Worm (Caenorhabditis elegans): ENCODE results near the gene srz-100.

DNA sequence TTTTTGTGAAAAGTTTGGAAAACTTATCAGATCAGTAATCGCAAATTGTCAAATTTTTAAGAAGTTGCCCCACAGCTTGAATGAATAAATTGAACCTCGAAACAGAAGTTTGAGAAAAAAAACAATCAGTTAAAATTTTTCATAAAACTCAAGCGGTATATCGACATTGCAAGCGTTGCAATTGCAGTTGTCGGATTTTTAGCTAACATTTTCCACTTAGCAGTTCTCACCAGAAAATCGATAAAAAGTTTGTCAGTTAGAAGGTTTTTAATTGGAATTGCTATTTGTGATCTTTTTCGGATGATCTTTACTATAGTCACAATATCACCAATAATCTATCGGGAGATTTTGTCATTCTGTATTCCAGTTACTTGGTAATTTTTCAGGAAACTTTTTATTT, 46.0 kb upstream of the srz-100 start, which contains the start of gene srw-43:
- TF ChIP-seq F13H6.1 (tag; optimal IDR thresholded peaks at IDR 0.05) (no peak), dve-1 (tag; optimal IDR thresholded peaks at IDR 0.05) (no peak), ceh-19 (GFP tag; optimal IDR thresholded peaks at IDR 0.05) (no peak), nfya-1 (tag; optimal IDR thresholded peaks at IDR 0.05) (no peak), pax-1 (tag; optimal IDR thresholded peaks at IDR 0.05) (no peak), ztf-16 (tag; optimal IDR thresholded peaks at IDR 0.05) (no peak), nhr-11 (tag; optimal IDR thresholded peaks at IDR 0.05) (no peak), K02D7.2 (tag; optimal IDR thresholded peaks at IDR 0.05) (no peak), dmd-4 (tag; optimal IDR thresholded peaks at IDR 0.05; ENCODE audit: borderline replicate concordance) (no peak), ceh-24 (tag; optimal IDR thresholded peaks at IDR 0.05) (no peak), rnt-1 (tag; optimal IDR thresholded peaks at IDR 0.05) (no peak), npax-4 (tag; optimal IDR thresholded peaks at IDR 0.05) (no peak), ref-2 (tag; optimal IDR thresholded peaks at IDR 0.05) (no peak), elt-4 (tag; optimal IDR thresholded peaks at IDR 0.05) (no peak)
